Fruit fly (Drosophila melanogaster): ENCODE data around the gene S.

dm6 chr2L:1074180-1074864, 3.3 kb downstream of the S start:
- peak; percentile 78 for TF ChIP-seq bab2 (GFP tag; optimal IDR thresholded peaks at IDR 0.05)
- TF ChIP-seq CG15601 (tag; optimal IDR thresholded peaks at IDR 0.05): peak; percentile 88
- peak; percentile 75 for TF ChIP-seq CG4820 (GFP tag; optimal IDR thresholded peaks at IDR 0.05)
- 0 out of 2 replicates have a peak, but pooled peaks have one; percentile 8 for TF ChIP-seq dimm (GFP tag; IDR thresholded peaks at IDR 0.05)
- TF ChIP-seq Rx (GFP tag; IDR thresholded peaks at IDR 0.05): peak; percentile 58
- peak; percentile 38; the same call in 1 of the 2 replicates for TF ChIP-seq CG9932 (GFP tag; IDR thresholded peaks at IDR 0.05)
- TF ChIP-seq CG11695 (GFP tag; IDR thresholded peaks at IDR 0.05): peak; percentile 76
- TF ChIP-seq vfl (GFP tag; optimal IDR thresholded peaks at IDR 0.05): no peak
- no peak for TF ChIP-seq klu (GFP tag; IDR thresholded peaks at IDR 0.05)
- no peak for TF ChIP-seq ftz-f1 (GFP tag; optimal IDR thresholded peaks at IDR 0.05)
- peak; percentile 93 for TF ChIP-seq CG2712 (tag; optimal IDR thresholded peaks at IDR 0.05)
- no peak for TF ChIP-seq sc (optimal IDR thresholded peaks at IDR 0.05)
- TF ChIP-seq sc (GFP tag; optimal IDR thresholded peaks at IDR 0.05): peak; percentile 76
